Fruit fly (Drosophila melanogaster) whole organism, embryonic: ENCODE results near the gene Grip91.

Experiments
- Antp ChIP-seq: fragments of 200-800 bp; sonication (Bioruptor generic); optimal IDR thresholded peaks from 3 replicates; lab custom pipeline; 2016; ENCODE audit warnings: missing biosample characterization, missing genetic modification characterization
- CG10462 ChIP-seq: fragments of 200-800 bp; sonication (Bioruptor generic); optimal IDR thresholded peaks from 2 replicates; lab custom pipeline; 2016; ENCODE audit warnings: missing biosample characterization, missing genetic modification characterization
- CG11696 ChIP-seq: fragments of 200-800 bp; sonication (Bioruptor generic); IDR thresholded peaks from 2 replicates; pipeline ENCODE4 v1.3.6; 2022; ENCODE audit warnings: missing biosample characterization, missing genetic modification characterization
- CG13296 ChIP-seq: fragments of 200-800 bp; sonication (Bioruptor generic); optimal IDR thresholded peaks from 3 replicates; lab custom pipeline; 2018; ENCODE audit warnings: missing biosample characterization, mild to moderate bottlenecking, missing genetic modification characterization
- CG15269 ChIP-seq: fragments of 200-800 bp; sonication (Bioruptor generic); optimal IDR thresholded peaks from 2 replicates; lab custom pipeline; 2018; ENCODE audit warnings: missing biosample characterization, mild to moderate bottlenecking, missing genetic modification characterization, moderate library complexity
- CG1603 ChIP-seq: fragments of 200-800 bp; sonication (Bioruptor generic); optimal IDR thresholded peaks from 2 replicates; lab custom pipeline; 2019; ENCODE audit warnings: missing biosample characterization, mild to moderate bottlenecking, missing genetic modification characterization, moderate library complexity
- CG17568 ChIP-seq: fragments of 200-800 bp; sonication (Bioruptor generic); optimal IDR thresholded peaks from 2 replicates; lab custom pipeline; 2018; ENCODE audit warnings: missing biosample characterization, mild to moderate bottlenecking, missing genetic modification characterization, moderate library complexity
- CG17612 ChIP-seq: fragments of 200-800 bp; sonication (Bioruptor generic); IDR thresholded peaks from 2 replicates; pipeline ENCODE4 v1.3.6; 2022; ENCODE audit warnings: missing biosample characterization, missing genetic modification characterization
- CG18619 ChIP-seq: fragments of 200-800 bp; sonication (Bioruptor generic); optimal IDR thresholded peaks from 3 replicates; lab custom pipeline; 2017; ENCODE audit warnings: missing biosample characterization, mild to moderate bottlenecking, missing genetic modification characterization
- CG2120 ChIP-seq: fragments of 200-800 bp; sonication (Bioruptor generic); optimal IDR thresholded peaks from 3 replicates; lab custom pipeline; 2016; ENCODE audit warnings: missing biosample characterization, missing genetic modification characterization
- CG2712 ChIP-seq: fragments of 200-800 bp; optimal IDR thresholded peaks from 3 replicates; lab custom pipeline; 2019; ENCODE audit warnings: missing biosample characterization, mild to moderate bottlenecking, missing genetic modification characterization, moderate library complexity
- CG3065 ChIP-seq: fragments of 200-800 bp; sonication (Bioruptor generic); optimal IDR thresholded peaks from 2 replicates; lab custom pipeline; 2016; ENCODE audit warnings: missing biosample characterization, missing genetic modification characterization
- CG32532 ChIP-seq: fragments of 200-800 bp; sonication (Bioruptor generic); IDR thresholded peaks from 2 replicates; pipeline ENCODE4 v1.3.6; 2022; ENCODE audit warnings: missing biosample characterization, missing genetic modification characterization
- CG34224 ChIP-seq: fragments of 200-800 bp; sonication (Bioruptor generic); IDR thresholded peaks from 3 replicates; pipeline ENCODE4 v1.3.6; 2022; ENCODE audit warnings: missing biosample characterization, missing genetic modification characterization; ENCODE audit not compliant: partially characterized antibody
- CG5245 ChIP-seq: fragments of 200-800 bp; sonication (Bioruptor generic); optimal IDR thresholded peaks from 3 replicates; lab custom pipeline; 2016; ENCODE audit warnings: missing biosample characterization, missing genetic modification characterization
- CG5953 ChIP-seq: fragments of 200-800 bp; sonication (Bioruptor generic); IDR thresholded peaks from 2 replicates; pipeline ENCODE4 v1.3.6; 2022; ENCODE audit warnings: missing biosample characterization, missing genetic modification characterization
- CG6654 ChIP-seq: fragments of 200-800 bp; sonication (Bioruptor generic); optimal IDR thresholded peaks from 2 replicates; lab custom pipeline; 2017; ENCODE audit warnings: missing biosample characterization, mild to moderate bottlenecking, missing genetic modification characterization
- CG6765 ChIP-seq: fragments of 200-800 bp; sonication (Bioruptor generic); optimal IDR thresholded peaks from 3 replicates; lab custom pipeline; 2017; ENCODE audit warnings: missing biosample characterization, mild to moderate bottlenecking, missing genetic modification characterization
- CG7372 ChIP-seq: fragments of 200-800 bp; sonication (Bioruptor generic); IDR thresholded peaks from 2 replicates; pipeline ENCODE4 v1.3.6; 2022; ENCODE audit warnings: missing biosample characterization, missing genetic modification characterization
- CG8765 ChIP-seq: fragments of 200-800 bp; sonication (Bioruptor generic); IDR thresholded peaks from 2 replicates; pipeline ENCODE4 v1.3.6; 2022; ENCODE audit warnings: missing biosample characterization, missing genetic modification characterization
- CrebB ChIP-seq: fragments of 200-800 bp; sonication (Bioruptor generic); optimal IDR thresholded peaks from 3 replicates; lab custom pipeline; 2018; ENCODE audit warnings: missing biosample characterization, mild to moderate bottlenecking, missing genetic modification characterization
- Deaf1 ChIP-seq: fragments of 200-800 bp; optimal IDR thresholded peaks from 3 replicates; lab custom pipeline; 2019; ENCODE audit warnings: missing biosample characterization, mild to moderate bottlenecking, missing genetic modification characterization, moderate library complexity
- Drgx ChIP-seq: fragments of 200-800 bp; sonication (Bioruptor generic); IDR thresholded peaks from 2 replicates; pipeline ENCODE4 v1.3.6; 2022; ENCODE audit warnings: missing biosample characterization, missing genetic modification characterization
- Fer2 ChIP-seq: fragments of 200-800 bp; sonication (Bioruptor generic); optimal IDR thresholded peaks from 2 replicates; lab custom pipeline; 2018; ENCODE audit warnings: missing biosample characterization, mild to moderate bottlenecking, missing genetic modification characterization, moderate library complexity
- HLHmδ ChIP-seq: fragments of 200-800 bp; sonication (Bioruptor generic); optimal IDR thresholded peaks from 2 replicates; lab custom pipeline; 2018; ENCODE audit warnings: missing biosample characterization, mild to moderate bottlenecking, missing genetic modification characterization, moderate library complexity
- Hr51 ChIP-seq, 2 experiments: fragments of 200-800 bp; sonication (Bioruptor generic); optimal IDR thresholded peaks; 2 replicates in 1 of 2; 3 replicates in 1 of 2; lab custom pipeline; 2016 to 2018; ENCODE audit warnings: missing biosample characterization in 2 of 2, missing genetic modification characterization in 2 of 2, mild to moderate bottlenecking in 1 of 2, moderate library complexity in 1 of 2
- Kr ChIP-seq: fragments of 200-800 bp; sonication (Bioruptor generic); optimal IDR thresholded peaks from 2 replicates; lab custom pipeline; 2017; ENCODE audit warnings: missing biosample characterization, mild to moderate bottlenecking, missing genetic modification characterization
- Nf-YA ChIP-seq: fragments of 200-800 bp; sonication (Bioruptor generic); IDR thresholded peaks from 2 replicates; pipeline ENCODE4 v1.3.6; 2022; ENCODE audit warnings: missing biosample characterization, missing genetic modification characterization
- Six4 ChIP-seq: fragments of 200-800 bp; sonication (Bioruptor generic); optimal IDR thresholded peaks from 2 replicates; lab custom pipeline; 2016; ENCODE audit warnings: missing biosample characterization, missing genetic modification characterization
- Sox102F ChIP-seq: fragments of 200-800 bp; sonication (Bioruptor generic); optimal IDR thresholded peaks from 2 replicates; lab custom pipeline; 2018; ENCODE audit warnings: missing biosample characterization, mild to moderate bottlenecking, missing genetic modification characterization, moderate library complexity
- Ssrp ChIP-seq: fragments of 200-800 bp; sonication (Bioruptor generic); optimal IDR thresholded peaks from 2 replicates; lab custom pipeline; 2018; ENCODE audit warnings: missing biosample characterization, mild to moderate bottlenecking, missing genetic modification characterization, moderate library complexity
- YL-1 ChIP-seq: fragments of 200-800 bp; sonication (Bioruptor generic); optimal IDR thresholded peaks from 3 replicates; lab custom pipeline; 2017; ENCODE audit warnings: missing biosample characterization, mild to moderate bottlenecking, missing genetic modification characterization
- aop ChIP-seq: fragments of 200-800 bp; sonication (Bioruptor generic); IDR thresholded peaks from 2 replicates; pipeline ENCODE4 v1.3.6; 2022; ENCODE audit warnings: missing biosample characterization, missing genetic modification characterization
- cg ChIP-seq: fragments of 200-800 bp; sonication (Bioruptor generic); optimal IDR thresholded peaks from 3 replicates; lab custom pipeline; 2019; ENCODE audit warnings: missing biosample characterization, mild to moderate bottlenecking, missing genetic modification characterization, moderate library complexity
- crp ChIP-seq, 2 experiments: fragments of 200-800 bp; sonication (Bioruptor generic); optimal IDR thresholded peaks; 2 replicates in 1 of 2; 3 replicates in 1 of 2; lab custom pipeline; 2017; ENCODE audit warnings: missing biosample characterization in 2 of 2, missing genetic modification characterization in 2 of 2, mild to moderate bottlenecking in 1 of 2, moderate library complexity in 1 of 2
- dysf ChIP-seq: fragments of 200-800 bp; sonication (Bioruptor generic); IDR thresholded peaks from 3 replicates; pipeline ENCODE4 v1.3.6; 2022; ENCODE audit warnings: missing biosample characterization, missing genetic modification characterization
- gsb ChIP-seq: fragments of 200-800 bp; sonication (Bioruptor generic); IDR thresholded peaks from 2 replicates; pipeline ENCODE4 v1.3.6; 2022; ENCODE audit warnings: missing biosample characterization, missing genetic modification characterization
- hbn ChIP-seq: fragments of 200-800 bp; sonication (Bioruptor generic); IDR thresholded peaks from 2 replicates; pipeline ENCODE4 v1.3.6; 2022; ENCODE audit warnings: missing biosample characterization, missing genetic modification characterization; ENCODE audit not compliant: partially characterized antibody
- kay ChIP-seq: fragments of 200-800 bp; sonication (Bioruptor generic); optimal IDR thresholded peaks from 2 replicates; lab custom pipeline; 2016; ENCODE audit warnings: missing biosample characterization, missing genetic modification characterization
- nerfin-1 ChIP-seq: fragments of 200-800 bp; sonication (Bioruptor generic); optimal IDR thresholded peaks from 3 replicates; lab custom pipeline; 2019; ENCODE audit warnings: missing biosample characterization, mild to moderate bottlenecking, missing genetic modification characterization, moderate library complexity
- nmo ChIP-seq: fragments of 200-800 bp; sonication (Bioruptor generic); optimal IDR thresholded peaks from 2 replicates; lab custom pipeline; 2018; ENCODE audit warnings: missing biosample characterization, mild to moderate bottlenecking, missing genetic modification characterization, moderate library complexity
- phol ChIP-seq: fragments of 200-800 bp; sonication (Bioruptor generic); optimal IDR thresholded peaks from 3 replicates; lab custom pipeline; 2018; ENCODE audit warnings: missing biosample characterization, mild to moderate bottlenecking, missing genetic modification characterization, moderate library complexity
- pnt ChIP-seq: fragments of 200-800 bp; sonication (Bioruptor generic); optimal IDR thresholded peaks from 3 replicates; lab custom pipeline; 2016; ENCODE audit warnings: missing biosample characterization, missing genetic modification characterization
- slou ChIP-seq: fragments of 200-800 bp; sonication (Bioruptor generic); optimal IDR thresholded peaks from 3 replicates; lab custom pipeline; 2016; ENCODE audit warnings: missing biosample characterization, missing genetic modification characterization
- toy ChIP-seq: fragments of 200-800 bp; sonication (Bioruptor generic); IDR thresholded peaks from 2 replicates; pipeline ENCODE4 v1.3.6; 2022; ENCODE audit warnings: missing biosample characterization, missing genetic modification characterization
- trh ChIP-seq: fragments of 200-800 bp; sonication (Bioruptor generic); optimal IDR thresholded peaks from 2 replicates; lab custom pipeline; 2016; ENCODE audit warnings: missing biosample characterization, missing genetic modification characterization
- wor ChIP-seq: fragments of 200-800 bp; sonication (Bioruptor generic); IDR thresholded peaks from 2 replicates; pipeline ENCODE4 v1.3.6; 2022; ENCODE audit warnings: missing biosample characterization, missing genetic modification characterization
- zen ChIP-seq: fragments of 200-800 bp; sonication (Bioruptor generic); optimal IDR thresholded peaks from 3 replicates; lab custom pipeline; 2018; ENCODE audit warnings: missing biosample characterization, mild to moderate bottlenecking, missing genetic modification characterization, moderate library complexity
- zf30C ChIP-seq: fragments of 200-800 bp; sonication (Bioruptor generic); optimal IDR thresholded peaks from 3 replicates; lab custom pipeline; 2018; ENCODE audit warnings: missing biosample characterization, mild to moderate bottlenecking, missing genetic modification characterization

Gene Grip91

dm6 chrX:13735322-13736173 is 8.9 kb downstream of the Grip91 start:
- TF ChIP-seq CG3065: peak; percentile 97
- peak; percentile 25 for TF ChIP-seq YL-1 (GFP tag; lab: Kevin White, UChicago)
- TF ChIP-seq trh: no peak
- TF ChIP-seq gsb: no peak
- no peak for TF ChIP-seq CG2120
- no peak for TF ChIP-seq CG6765
- TF ChIP-seq Hr51 (GFP tag; optimal IDR thresholded peaks at IDR 0.05; lab: Kevin White, UChicago): no peak
- no peak for TF ChIP-seq hbn (GFP tag; lab: Robert Waterston, UW)
- peak; percentile 1 for TF ChIP-seq nmo
- no peak for TF ChIP-seq Kr
- no peak for TF ChIP-seq dysf (GFP tag; lab: Robert Waterston, UW)
- TF ChIP-seq CG2712 (tag; lab: Kevin White, UChicago): no peak
- TF ChIP-seq CrebB (tag; lab: Kevin White, UChicago): no peak
- TF ChIP-seq Drgx (GFP tag; lab: Robert Waterston, UW): peak; percentile 17; the same call in 1 of the 2 replicates
- no peak for TF ChIP-seq CG7372 (GFP tag; lab: Robert Waterston, UW)
- TF ChIP-seq kay (GFP tag; lab: Kevin White, UChicago): no peak
- no peak for TF ChIP-seq CG34224 (GFP tag; lab: Robert Waterston, UW)
- no peak for TF ChIP-seq CG6654 (GFP tag; lab: Kevin White, UChicago)
- TF ChIP-seq HLHmδ (GFP tag; lab: Kevin White, UChicago): no peak
- no peak for TF ChIP-seq Fer2
- TF ChIP-seq cg (GFP tag; lab: Kevin White, UChicago): peak; percentile 77
- peak; percentile 7 for TF ChIP-seq zen (tag; lab: Kevin White, UChicago)
- TF ChIP-seq CG1603 (tag; lab: Kevin White, UChicago): no peak
- no peak for TF ChIP-seq CG5245 (GFP tag; lab: Kevin White, UChicago)
- no peak for TF ChIP-seq CG13296 (GFP tag; lab: Kevin White, UChicago)
- peak in 1 of 2 experiments; percentile 26 for TF ChIP-seq crp (GFP tag; optimal IDR thresholded peaks at IDR 0.05; lab: Kevin White, UChicago)
- no peak for TF ChIP-seq CG17568
- TF ChIP-seq CG5953 (GFP tag; lab: Robert Waterston, UW): no peak
- no peak for TF ChIP-seq slou (GFP tag; lab: Kevin White, UChicago)
- no peak for TF ChIP-seq aop (GFP tag; lab: Robert Waterston, UW)
- no peak for TF ChIP-seq CG17612
- TF ChIP-seq Six4 (GFP tag; lab: Kevin White, UChicago): no peak
- no peak for TF ChIP-seq toy (GFP tag; lab: Robert Waterston, UW)
- no peak for TF ChIP-seq pnt (GFP tag; lab: Kevin White, UChicago)
- TF ChIP-seq CG18619 (GFP tag; lab: Kevin White, UChicago): no peak
- no peak for TF ChIP-seq Antp (GFP tag; lab: Kevin White, UChicago)
- no peak for TF ChIP-seq Sox102F (GFP tag; lab: Kevin White, UChicago)
- no peak for TF ChIP-seq phol (tag; lab: Kevin White, UChicago)
- TF ChIP-seq zf30C: peak; percentile 60
- TF ChIP-seq CG15269: no peak
- no peak for TF ChIP-seq Ssrp
- TF ChIP-seq CG11696 (GFP tag; lab: Robert Waterston, UW): no peak
- no peak for TF ChIP-seq CG10462 (GFP tag; lab: Kevin White, UChicago)
- no peak for TF ChIP-seq Deaf1 (tag; lab: Kevin White, UChicago)
- TF ChIP-seq CG8765 (GFP tag; lab: Robert Waterston, UW): no peak
- TF ChIP-seq Nf-YA (GFP tag; lab: Robert Waterston, UW): no peak
- TF ChIP-seq nerfin-1 (tag; lab: Kevin White, UChicago): peak; percentile 37
- no peak for TF ChIP-seq wor (GFP tag; lab: Robert Waterston, UW)
- no peak for TF ChIP-seq CG32532 (GFP tag; lab: Robert Waterston, UW)
